Worm (Caenorhabditis elegans) whole organism, early embryonic: Measurements from ENCODE around the gene elli-1.

Source experiments
- B0310.2 ChIP-seq: sonication (generic microtip); optimal IDR thresholded peaks from 2 replicates; lab custom pipeline; 2016; ENCODE audit warnings: mild to moderate bottlenecking, missing genetic modification characterization, missing compliant biosample characterization
- aly-1 ChIP-seq: sonication (generic microtip); optimal IDR thresholded peaks from 2 replicates; lab custom pipeline; 2016; ENCODE audit warnings: missing genetic modification characterization, missing compliant biosample characterization
- ama-1 ChIP-seq: fragments of 150-350 bp; optimal IDR thresholded peaks from 2 replicates; lab custom pipeline; 2014
- ceh-36 ChIP-seq: sonication (generic microtip); optimal IDR thresholded peaks from 2 replicates; lab custom pipeline; 2016; ENCODE audit warnings: missing genetic modification characterization, inconsistent platforms, missing compliant biosample characterization
- flt-1 ChIP-seq: fragments of 200-800 bp; sonication (Bioruptor generic); IDR thresholded peaks from 2 replicates; pipeline ENCODE4 v1.3.6; 2022; ENCODE audit warnings: missing genetic modification characterization, missing compliant biosample characterization
- hmbx-1 ChIP-seq: sonication (generic microtip); optimal IDR thresholded peaks from 2 replicates; lab custom pipeline; 2016; ENCODE audit warnings: mild to moderate bottlenecking, missing genetic modification characterization, missing compliant biosample characterization
- pes-1 ChIP-seq: fragments of 200-800 bp; sonication (Bioruptor generic); IDR thresholded peaks from 2 replicates; pipeline ENCODE4 v1.3.6; 2022; ENCODE audit warnings: missing genetic modification reagents, missing genetic modification characterization, missing compliant biosample characterization
- scrt-1 ChIP-seq: fragments of 200-800 bp; sonication (Bioruptor generic); IDR thresholded peaks from 2 replicates; pipeline ENCODE4 v1.3.6; 2022; ENCODE audit warnings: missing genetic modification characterization, missing compliant biosample characterization
- tbx-11 ChIP-seq: fragments of 200-800 bp; sonication (Bioruptor generic); IDR thresholded peaks from 2 replicates; pipeline ENCODE4 v1.3.6; 2022; ENCODE audit warnings: missing genetic modification characterization, missing compliant biosample characterization
- tbx-37 ChIP-seq: fragments of 200-800 bp; sonication (Bioruptor generic); conservative IDR thresholded peaks from 2 replicates; pipeline ENCODE4 v1.3.6; 2022; ENCODE audit warnings: missing genetic modification reagents, missing genetic modification characterization, missing compliant biosample characterization
- tra-4 ChIP-seq: sonication (generic microtip); optimal IDR thresholded peaks from 2 replicates; lab custom pipeline; 2017; ENCODE audit warnings: missing genetic modification characterization, missing compliant biosample characterization

DNA sequence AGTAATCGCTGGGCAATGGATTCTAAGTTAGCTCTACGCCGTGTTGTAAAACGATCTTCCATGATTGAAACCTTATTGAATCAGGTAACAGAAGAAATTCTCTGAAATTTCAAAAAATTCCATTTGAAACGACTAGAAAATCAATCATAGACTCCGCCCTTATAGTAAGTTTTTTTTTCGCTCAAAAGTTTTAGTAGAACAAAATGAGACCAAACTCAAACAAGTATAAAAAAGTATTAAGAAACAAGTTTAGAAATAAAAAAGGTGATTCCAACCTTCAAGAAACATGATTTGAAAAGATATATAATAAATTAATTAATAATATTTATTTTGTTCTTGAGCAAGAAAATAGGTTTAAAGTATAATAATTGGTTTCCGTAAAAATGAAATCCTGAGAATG, 23.4 kb upstream of the elli-1 start, which contains the start of gene C33D9.6:
- no peak for TF ChIP-seq tbx-37 (GFP tag; lab: Robert Waterston, UW)
- TF ChIP-seq pes-1: no peak
- TF ChIP-seq tra-4 (tag; lab: Kevin White, UChicago): no peak
- no peak for TF ChIP-seq aly-1 (tag; lab: Kevin White, UChicago)
- no peak for TF ChIP-seq ama-1
- no peak for TF ChIP-seq tbx-11
- no peak for TF ChIP-seq ceh-36 (tag; lab: Kevin White, UChicago)
- no peak for TF ChIP-seq B0310.2 (tag; lab: Kevin White, UChicago)
- no peak for TF ChIP-seq flt-1 (GFP tag; lab: Robert Waterston, UW)
- no peak for TF ChIP-seq hmbx-1 (tag; lab: Kevin White, UChicago)
- no peak for TF ChIP-seq scrt-1 (GFP tag; lab: Robert Waterston, UW)
